Worm (Caenorhabditis elegans) whole organism, L1 larva: ENCODE results near the gene hcp-2.

ENCODE experiments used
- C04F5.9 ChIP-seq: sonication (generic microtip); optimal IDR thresholded peaks from 2 replicates; lab custom pipeline; 2016; ENCODE audit warnings: missing genetic modification characterization, missing compliant biosample characterization
- C16A3.4 ChIP-seq: fragments of 150-350 bp; optimal IDR thresholded peaks from 2 replicates; lab custom pipeline; 2014; ENCODE audit warnings: missing biosample characterization, missing genetic modification characterization
- ama-1 ChIP-seq: fragments of 150-350 bp; optimal IDR thresholded peaks from 2 replicates; lab custom pipeline; 2014
- ceh-63 ChIP-seq: fragments of 200-800 bp; sonication (Bioruptor generic); optimal IDR thresholded peaks from 2 replicates; lab custom pipeline; 2018; ENCODE audit warnings: mild to moderate bottlenecking, missing genetic modification characterization, missing compliant biosample characterization
- ceh-8 ChIP-seq: fragments of 200-800 bp; sonication (Bioruptor generic); optimal IDR thresholded peaks from 2 replicates; lab custom pipeline; 2018; ENCODE audit warnings: mild to moderate bottlenecking, missing genetic modification characterization, moderate library complexity, missing compliant biosample characterization
- ceh-82 ChIP-seq, 3 experiments: fragments of 150-350 bp in 1 of 3; sonication (generic microtip) in 2 of 3; optimal IDR thresholded peaks; 2 replicates each; lab custom pipeline; 2014 to 2017; ENCODE audit warnings: missing biosample characterization in 3 of 3, missing genetic modification characterization in 3 of 3
- efl-1 ChIP-seq, 4 experiments: fragments of 150-350 bp; optimal IDR thresholded peaks in 3 of 4; peaks in 1 of 4; 1 replicate in 1 of 4; 2 replicates in 3 of 4; lab custom pipeline; 2014; ENCODE audit warnings: missing biosample characterization in 2 of 4, missing genetic modification characterization in 2 of 4, missing genetic modification reagents in 2 of 4
- egl-27 ChIP-seq, 2 experiments: fragments of 150-350 bp in 1 of 2; sonication (generic microtip); optimal IDR thresholded peaks; 3 replicates each; lab custom pipeline; 2017 to 2018; ENCODE audit warnings: missing biosample characterization in 2 of 2, missing genetic modification characterization in 2 of 2, missing genetic modification reagents in 2 of 2
- elt-2 ChIP-seq: sonication (generic microtip); optimal IDR thresholded peaks from 2 replicates; lab custom pipeline; 2016; ENCODE audit warnings: missing genetic modification characterization, mild to moderate bottlenecking, inconsistent platforms, missing compliant biosample characterization, missing genetic modification reagents
- ets-5 ChIP-seq: fragments of 200-800 bp; sonication (Bioruptor generic); IDR thresholded peaks from 2 replicates; pipeline ENCODE4 v1.3.6; 2022; ENCODE audit warnings: missing genetic modification characterization, missing compliant biosample characterization
- fkh-4 ChIP-seq: sonication (generic microtip); optimal IDR thresholded peaks from 2 replicates; lab custom pipeline; 2016; ENCODE audit warnings: missing compliant biosample characterization, missing genetic modification characterization, borderline replicate concordance
- fos-1 ChIP-seq: fragments of 150-350 bp; optimal IDR thresholded peaks from 2 replicates; lab custom pipeline; 2014; ENCODE audit warnings: missing biosample characterization, missing genetic modification characterization
- hlh-17 ChIP-seq: fragments of 200-800 bp; sonication (Bioruptor generic); optimal IDR thresholded peaks from 2 replicates; lab custom pipeline; 2018; ENCODE audit warnings: missing genetic modification characterization, mild to moderate bottlenecking, missing compliant biosample characterization, moderate library complexity, borderline replicate concordance
- hpl-2 ChIP-seq: fragments of 150-350 bp; optimal IDR thresholded peaks from 2 replicates; lab custom pipeline; 2014; ENCODE audit warnings: missing biosample characterization, missing genetic modification reagents, missing genetic modification characterization
- lin-14 ChIP-seq: fragments of 200-800 bp; sonication (Bioruptor generic); optimal IDR thresholded peaks from 2 replicates; lab custom pipeline; 2018; ENCODE audit warnings: mild to moderate bottlenecking, missing genetic modification characterization, moderate library complexity, missing compliant biosample characterization
- lin-35 ChIP-seq, 2 experiments: fragments of 150-350 bp; optimal IDR thresholded peaks; 2 replicates each; lab custom pipeline; 2014; ENCODE audit warnings: missing biosample characterization in 2 of 2, missing genetic modification characterization in 2 of 2, missing genetic modification reagents in 2 of 2
- lsy-2 ChIP-seq, 2 experiments: fragments of 150-350 bp; optimal IDR thresholded peaks; 2 replicates each; lab custom pipeline; 2014; ENCODE audit warnings: missing biosample characterization in 2 of 2, missing genetic modification characterization in 2 of 2
- mab-9 ChIP-seq: fragments of 200-800 bp; sonication (Bioruptor generic); IDR thresholded peaks from 2 replicates; pipeline ENCODE4 v1.3.6; 2022; ENCODE audit warnings: missing genetic modification reagents, missing genetic modification characterization, missing compliant biosample characterization
- mdl-1 ChIP-seq, 2 experiments: fragments of 150-350 bp; optimal IDR thresholded peaks; 2 replicates each; lab custom pipeline; 2014 to 2017; ENCODE audit warnings: missing biosample characterization in 2 of 2, missing genetic modification characterization in 2 of 2, inconsistent platforms in 1 of 2
- mef-2 ChIP-seq: fragments of 150-350 bp; optimal IDR thresholded peaks from 2 replicates; lab custom pipeline; 2014; ENCODE audit warnings: missing biosample characterization, missing genetic modification characterization
- nhr-20 ChIP-seq: sonication (generic microtip); optimal IDR thresholded peaks from 2 replicates; lab custom pipeline; 2016; ENCODE audit warnings: mild to moderate bottlenecking, missing genetic modification characterization, missing compliant biosample characterization
- nhr-237 ChIP-seq: fragments of 150-350 bp; optimal IDR thresholded peaks from 2 replicates; lab custom pipeline; 2014; ENCODE audit warnings: missing biosample characterization, missing genetic modification characterization
- nhr-76 ChIP-seq: sonication (generic microtip); optimal IDR thresholded peaks from 2 replicates; lab custom pipeline; 2017; ENCODE audit warnings: missing biosample characterization, missing genetic modification characterization
- nhr-77 ChIP-seq: fragments of 150-350 bp; optimal IDR thresholded peaks from 2 replicates; lab custom pipeline; 2014; ENCODE audit warnings: missing biosample characterization, missing genetic modification characterization
- pax-3 ChIP-seq: fragments of 200-800 bp; sonication (Bioruptor generic); optimal IDR thresholded peaks from 2 replicates; lab custom pipeline; 2018; ENCODE audit warnings: mild to moderate bottlenecking, missing genetic modification characterization, moderate library complexity, missing compliant biosample characterization
- snpc-4 ChIP-seq: fragments of 150-350 bp; optimal IDR thresholded peaks from 2 replicates; lab custom pipeline; 2014; ENCODE audit warnings: missing biosample characterization, missing genetic modification characterization
- snu-23 ChIP-seq: sonication (generic microtip); optimal IDR thresholded peaks from 2 replicates; lab custom pipeline; 2016; ENCODE audit warnings: missing genetic modification characterization, missing compliant biosample characterization
- tlp-1 ChIP-seq: fragments of 150-350 bp; optimal IDR thresholded peaks from 2 replicates; lab custom pipeline; 2014; ENCODE audit warnings: missing biosample characterization, missing genetic modification characterization
- unc-30 ChIP-seq: sonication (generic microtip); optimal IDR thresholded peaks from 2 replicates; lab custom pipeline; 2017; ENCODE audit warnings: missing biosample characterization, missing genetic modification characterization
- unc-86 ChIP-seq: sonication (generic microtip); optimal IDR thresholded peaks from 2 replicates; lab custom pipeline; 2016; ENCODE audit warnings: missing genetic modification characterization, missing compliant biosample characterization
- ztf-11 ChIP-seq, 2 experiments: sonication (generic microtip); optimal IDR thresholded peaks; 2 replicates each; lab custom pipeline; 2016 to 2017; ENCODE audit warnings: missing genetic modification characterization in 2 of 2, missing biosample characterization in 1 of 2, missing compliant biosample characterization in 1 of 2

The hcp-2 gene

ce11 chrV:9615725-9616124 lies 29.9 kb upstream of the hcp-2 start, which contains the start of gene pqn-63:
TSS of gene pqn-63 (plus strand) at chrV:9616031.
- TF ChIP-seq pax-3 (tag; lab: Kevin White, UChicago) (no peak), mdl-1 (tag; optimal IDR thresholded peaks at IDR 0.05; lab: Kevin White, UChicago) (no peak), ets-5 (GFP tag; lab: Robert Waterston, UW) (no peak), hlh-17 (GFP tag; lab: Kevin White, UChicago) (no peak), efl-1 (optimal IDR thresholded peaks at IDR 0.05; lab: Kevin White, UChicago) (no peak), efl-1 (GFP tag; optimal IDR thresholded peaks at IDR 0.05 in 1 of 2; lab: Kevin White, UChicago) (peak in 1 of 2 experiments; percentile 14), ztf-11 (tag; optimal IDR thresholded peaks at IDR 0.05; lab: Kevin White, UChicago) (no peak), unc-30 (tag; lab: Kevin White, UChicago) (no peak), lsy-2 (tag; optimal IDR thresholded peaks at IDR 0.05; lab: Kevin White, UChicago) (no peak)
- TF ChIP-seq, all 84 proteins: peak for 1

- no peak for TF ChIP-seq ceh-63 (GFP tag; lab: Kevin White, UChicago)
- TF ChIP-seq, all 84 proteins: peak for 0
These were observed 29.5 kb upstream of the hcp-2 start for ce11 chrV:9616130-9616529.

- no peak for TF ChIP-seq ceh-63 (GFP tag; lab: Kevin White, UChicago)
- no peak for TF ChIP-seq nhr-77 (tag; lab: Kevin White, UChicago)
- no peak for TF ChIP-seq unc-86 (tag; lab: Kevin White, UChicago)
- TF ChIP-seq nhr-76: no peak
- no peak for TF ChIP-seq tlp-1 (tag; lab: Kevin White, UChicago)
- TF ChIP-seq efl-1 (optimal IDR thresholded peaks at IDR 0.05; lab: Kevin White, UChicago): no peak
- TF ChIP-seq efl-1 (GFP tag; optimal IDR thresholded peaks at IDR 0.05 in 1 of 2; lab: Kevin White, UChicago): no peak
- no peak for TF ChIP-seq C04F5.9 (tag; lab: Kevin White, UChicago)
- TF ChIP-seq mef-2 (tag; lab: Kevin White, UChicago): no peak
- no peak for TF ChIP-seq ceh-82 (tag; optimal IDR thresholded peaks at IDR 0.05; lab: Kevin White, UChicago)
- TF ChIP-seq mab-9 (GFP tag; lab: Robert Waterston, UW): no peak
- TF ChIP-seq lin-35 (GFP tag; optimal IDR thresholded peaks at IDR 0.05; lab: Kevin White, UChicago): no peak
- TF ChIP-seq fos-1 (tag; lab: Kevin White, UChicago): no peak
- no peak for TF ChIP-seq ama-1 (lab: Kevin White, UChicago)
- no peak for TF ChIP-seq hlh-17 (GFP tag; lab: Kevin White, UChicago)
- no peak for TF ChIP-seq egl-27 (tag; optimal IDR thresholded peaks at IDR 0.05; lab: Kevin White, UChicago)
These were observed 29.0 kb upstream of the hcp-2 start for ce11 chrV:9616687-9617086.

- TF ChIP-seq ceh-8 (GFP tag; lab: Kevin White, UChicago) (peak; percentile 7), fkh-4 (tag; lab: Kevin White, UChicago) (no peak)
These were observed 27.2 kb upstream of the hcp-2 start for ce11 chrV:9618420-9618819.

ce11 chrV:9618919-9619318 lies 26.7 kb upstream of the hcp-2 start, which contains the start of gene idpc-7:
TSS of gene idpc-7 (minus strand) at chrV:9619019.
- TF ChIP-seq snpc-4 (no peak), snu-23 (no peak), nhr-20 (no peak), elt-2 (no peak), nhr-237 (tag; lab: Kevin White, UChicago) (no peak), C04F5.9 (tag; lab: Kevin White, UChicago) (no peak), efl-1 (optimal IDR thresholded peaks at IDR 0.05; lab: Kevin White, UChicago) (no peak), efl-1 (GFP tag; optimal IDR thresholded peaks at IDR 0.05 in 1 of 2; lab: Kevin White, UChicago) (peak in 1 of 2 experiments; percentile 5), mef-2 (tag; lab: Kevin White, UChicago) (no peak), C16A3.4 (no peak)
- TF ChIP-seq, all 84 proteins: peak for 1

ce11 chrV:9619850-9620249 lies 25.8 kb upstream of the hcp-2 start, which contains the start of gene idpc-6:
TSS of gene idpc-6 (plus strand) at chrV:9620150.
- TF ChIP-seq hpl-2 (GFP tag; lab: Kevin White, UChicago): no peak
- TF ChIP-seq lin-14 (GFP tag; lab: Kevin White, UChicago): no peak
- TF ChIP-seq fos-1 (tag; lab: Kevin White, UChicago): no peak
